Fruit fly (Drosophila melanogaster): Measurements from ENCODE around the gene CG13887.

DNA sequence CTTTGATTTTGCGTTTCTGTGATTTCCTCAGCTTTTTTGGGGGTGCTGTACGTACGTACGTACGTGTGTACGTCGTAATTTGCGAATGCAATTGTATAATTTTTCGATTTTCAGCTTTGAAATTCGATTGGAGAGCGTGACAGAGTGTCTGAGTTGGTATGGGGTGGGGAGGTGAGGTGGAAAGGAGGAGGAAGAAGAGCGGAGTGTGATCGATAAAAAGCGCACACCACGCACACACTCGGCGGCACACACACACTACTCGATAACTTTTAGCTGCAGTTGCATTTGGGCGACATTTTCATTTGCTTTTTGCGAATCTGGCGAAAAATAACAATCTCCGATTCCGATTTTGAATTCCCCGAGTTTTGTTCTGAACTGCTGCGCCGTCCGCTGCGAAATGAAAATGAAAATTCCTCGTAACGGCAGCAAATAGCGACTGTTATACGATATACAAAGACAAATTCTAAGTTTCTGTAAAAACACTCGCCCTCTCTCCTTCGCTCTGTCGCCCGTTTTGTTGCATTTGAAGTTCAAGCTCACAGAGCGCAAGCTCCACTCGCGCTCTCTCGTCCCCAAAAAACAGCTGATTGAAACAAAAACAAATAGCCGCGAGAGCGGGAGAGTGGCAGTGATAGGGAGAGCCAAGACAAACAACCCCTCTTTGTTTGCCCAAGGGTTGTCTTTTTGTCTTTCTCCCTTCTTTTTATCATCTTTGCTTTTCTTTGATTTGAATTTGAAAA, 44.0 kb downstream of the CG13887 start, which contains the start of gene CG13907:
- TF ChIP-seq CG1621 (tag; optimal IDR thresholded peaks at IDR 0.05) (no peak), CG10631 (GFP tag; optimal IDR thresholded peaks at IDR 0.05) (no peak), CG15336 (GFP tag; IDR thresholded peaks at IDR 0.05) (no peak), OdsH (GFP tag; optimal IDR thresholded peaks at IDR 0.05) (no peak), acj6 (GFP tag; optimal IDR thresholded peaks at IDR 0.05) (no peak), CG6854 (GFP tag; optimal IDR thresholded peaks at IDR 0.05) (peak; percentile 32), CG16779 (tag; optimal IDR thresholded peaks at IDR 0.05) (peak; percentile 39), CG34406 (GFP tag; optimal IDR thresholded peaks at IDR 0.05) (no peak), Hr4 (GFP tag; optimal IDR thresholded peaks at IDR 0.05) (no peak)
